Worm (Caenorhabditis elegans): ENCODE data around the gene bus-4.

ce11 chrIV:4656380-4656779 is 31.7 kb upstream of the bus-4 start:
- TF ChIP-seq sem-2 (GFP tag; optimal IDR thresholded peaks at IDR 0.05) (no peak), mep-1 (tag; optimal IDR thresholded peaks at IDR 0.05) (no peak), elt-3 (tag; optimal IDR thresholded peaks at IDR 0.05) (no peak), ztf-11 (tag; optimal IDR thresholded peaks at IDR 0.05) (no peak), ces-1 (GFP tag; optimal IDR thresholded peaks at IDR 0.05) (no peak), M03D4.4 (tag; optimal IDR thresholded peaks at IDR 0.05) (no peak), lin-13 (tag; optimal IDR thresholded peaks at IDR 0.05) (no peak), nhr-28 (tag; optimal IDR thresholded peaks at IDR 0.05) (no peak), snpc-4 (tag; optimal IDR thresholded peaks at IDR 0.05) (no peak), unc-120 (tag; optimal IDR thresholded peaks at IDR 0.05; ENCODE audit: poor library complexity, severe bottlenecking) (no peak), unc-62 (GFP tag; optimal IDR thresholded peaks at IDR 0.05) (no peak), nhr-237 (tag; optimal IDR thresholded peaks at IDR 0.05) (no peak)
